Worm (Caenorhabditis elegans) whole organism, L1 larva: ENCODE measurements around the gene clec-51.

ENCODE experiments used
- C04F5.9 ChIP-seq: sonication (generic microtip); optimal IDR thresholded peaks from 2 replicates; lab custom pipeline; 2016; ENCODE audit warnings: missing genetic modification characterization, missing compliant biosample characterization
- C16A3.4 ChIP-seq: fragments of 150-350 bp; optimal IDR thresholded peaks from 2 replicates; lab custom pipeline; 2014; ENCODE audit warnings: missing biosample characterization, missing genetic modification characterization
- F16B12.6 ChIP-seq: fragments of 150-350 bp; optimal IDR thresholded peaks from 2 replicates; lab custom pipeline; 2014; ENCODE audit warnings: missing biosample characterization, missing genetic modification characterization
- Y116A8C.19 ChIP-seq: sonication (generic microtip); optimal IDR thresholded peaks from 2 replicates; lab custom pipeline; 2016; ENCODE audit warnings: missing compliant biosample characterization, missing genetic modification characterization, borderline replicate concordance
- alr-1 ChIP-seq: fragments of 200-800 bp; sonication (Bioruptor generic); optimal IDR thresholded peaks from 2 replicates; lab custom pipeline; 2018; ENCODE audit warnings: borderline replicate concordance, mild to moderate bottlenecking, missing genetic modification characterization, missing compliant biosample characterization
- blmp-1 ChIP-seq: fragments of 150-350 bp; optimal IDR thresholded peaks from 2 replicates; lab custom pipeline; 2014; ENCODE audit warnings: missing biosample characterization, missing genetic modification characterization
- ceh-63 ChIP-seq: fragments of 200-800 bp; sonication (Bioruptor generic); optimal IDR thresholded peaks from 2 replicates; lab custom pipeline; 2018; ENCODE audit warnings: mild to moderate bottlenecking, missing genetic modification characterization, missing compliant biosample characterization
- ceh-8 ChIP-seq: fragments of 200-800 bp; sonication (Bioruptor generic); optimal IDR thresholded peaks from 2 replicates; lab custom pipeline; 2018; ENCODE audit warnings: mild to moderate bottlenecking, missing genetic modification characterization, moderate library complexity, missing compliant biosample characterization
- ceh-88 ChIP-seq: fragments of 200-800 bp; sonication (Bioruptor generic); IDR thresholded peaks from 2 replicates; pipeline ENCODE4 v1.3.6; 2022; ENCODE audit warnings: missing genetic modification characterization, missing compliant biosample characterization
- ceh-90 ChIP-seq: sonication (generic microtip); optimal IDR thresholded peaks from 2 replicates; lab custom pipeline; 2016; ENCODE audit warnings: missing genetic modification characterization, missing compliant biosample characterization
- dpl-1 ChIP-seq, 3 experiments: fragments of 150-350 bp in 2 of 3; sonication (generic microtip) in 1 of 3; optimal IDR thresholded peaks; 2 replicates each; lab custom pipeline; 2014 to 2017; ENCODE audit warnings: missing biosample characterization in 3 of 3, missing genetic modification characterization in 3 of 3, missing genetic modification reagents in 3 of 3
- efl-1 ChIP-seq, 4 experiments: fragments of 150-350 bp; optimal IDR thresholded peaks in 3 of 4; peaks in 1 of 4; 1 replicate in 1 of 4; 2 replicates in 3 of 4; lab custom pipeline; 2014; ENCODE audit warnings: missing biosample characterization in 2 of 4, missing genetic modification characterization in 2 of 4, missing genetic modification reagents in 2 of 4
- efl-3 ChIP-seq: fragments of 200-800 bp; sonication (Bioruptor generic); optimal IDR thresholded peaks from 2 replicates; lab custom pipeline; 2018; ENCODE audit warnings: mild to moderate bottlenecking, missing genetic modification characterization, missing compliant biosample characterization
- elt-2 ChIP-seq: sonication (generic microtip); optimal IDR thresholded peaks from 2 replicates; lab custom pipeline; 2016; ENCODE audit warnings: missing genetic modification characterization, mild to moderate bottlenecking, inconsistent platforms, missing compliant biosample characterization, missing genetic modification reagents
- ets-5 ChIP-seq: fragments of 200-800 bp; sonication (Bioruptor generic); IDR thresholded peaks from 2 replicates; pipeline ENCODE4 v1.3.6; 2022; ENCODE audit warnings: missing genetic modification characterization, missing compliant biosample characterization
- fkh-4 ChIP-seq: sonication (generic microtip); optimal IDR thresholded peaks from 2 replicates; lab custom pipeline; 2016; ENCODE audit warnings: missing compliant biosample characterization, missing genetic modification characterization, borderline replicate concordance
- hpl-2 ChIP-seq: fragments of 150-350 bp; optimal IDR thresholded peaks from 2 replicates; lab custom pipeline; 2014; ENCODE audit warnings: missing biosample characterization, missing genetic modification reagents, missing genetic modification characterization
- isw-1 ChIP-seq: fragments of 200-800 bp; sonication (Bioruptor generic); IDR thresholded peaks from 2 replicates; pipeline ENCODE4 v1.3.6; 2022; ENCODE audit warnings: missing genetic modification characterization, missing compliant biosample characterization
- lin-13 ChIP-seq: fragments of 150-350 bp; optimal IDR thresholded peaks from 2 replicates; lab custom pipeline; 2014; ENCODE audit warnings: missing biosample characterization, missing genetic modification reagents, missing genetic modification characterization
- lin-35 ChIP-seq, 2 experiments: fragments of 150-350 bp; optimal IDR thresholded peaks; 2 replicates each; lab custom pipeline; 2014; ENCODE audit warnings: missing biosample characterization in 2 of 2, missing genetic modification characterization in 2 of 2, missing genetic modification reagents in 2 of 2
- lsy-2 ChIP-seq, 2 experiments: fragments of 150-350 bp; optimal IDR thresholded peaks; 2 replicates each; lab custom pipeline; 2014; ENCODE audit warnings: missing biosample characterization in 2 of 2, missing genetic modification characterization in 2 of 2
- mdl-1 ChIP-seq, 2 experiments: fragments of 150-350 bp; optimal IDR thresholded peaks; 2 replicates each; lab custom pipeline; 2014 to 2017; ENCODE audit warnings: missing biosample characterization in 2 of 2, missing genetic modification characterization in 2 of 2, inconsistent platforms in 1 of 2
- mep-1 ChIP-seq: fragments of 150-350 bp; optimal IDR thresholded peaks from 2 replicates; lab custom pipeline; 2014; ENCODE audit warnings: missing biosample characterization, missing genetic modification characterization
- nhr-12 ChIP-seq: sonication (generic microtip); optimal IDR thresholded peaks from 2 replicates; lab custom pipeline; 2017; ENCODE audit warnings: missing biosample characterization, missing genetic modification characterization
- nhr-20 ChIP-seq: sonication (generic microtip); optimal IDR thresholded peaks from 2 replicates; lab custom pipeline; 2016; ENCODE audit warnings: mild to moderate bottlenecking, missing genetic modification characterization, missing compliant biosample characterization
- nhr-237 ChIP-seq: fragments of 150-350 bp; optimal IDR thresholded peaks from 2 replicates; lab custom pipeline; 2014; ENCODE audit warnings: missing biosample characterization, missing genetic modification characterization
- nhr-28 ChIP-seq: fragments of 150-350 bp; optimal IDR thresholded peaks from 2 replicates; lab custom pipeline; 2014; ENCODE audit warnings: missing biosample characterization, missing genetic modification characterization
- nhr-47 ChIP-seq: sonication (generic microtip); optimal IDR thresholded peaks from 2 replicates; lab custom pipeline; 2016; ENCODE audit warnings: mild to moderate bottlenecking, missing genetic modification characterization, moderate library complexity, missing compliant biosample characterization
- nhr-84 ChIP-seq: sonication (generic microtip); optimal IDR thresholded peaks from 2 replicates; lab custom pipeline; 2017; ENCODE audit warnings: missing biosample characterization, missing genetic modification characterization
- nhr-85 ChIP-seq: sonication (generic microtip); peaks from one replicate; lab custom pipeline; 2016; ENCODE audit warnings: missing genetic modification characterization, inconsistent platforms, missing compliant biosample characterization
- nhr-90 ChIP-seq: sonication (generic microtip); optimal IDR thresholded peaks from 2 replicates; lab custom pipeline; 2016; ENCODE audit warnings: mild to moderate bottlenecking, missing genetic modification characterization, missing compliant biosample characterization; ENCODE audit not compliant: poor library complexity
- pag-3 ChIP-seq: sonication (generic microtip); optimal IDR thresholded peaks from 2 replicates; lab custom pipeline; 2017; ENCODE audit warnings: missing genetic modification characterization, mild to moderate bottlenecking, missing compliant biosample characterization, antibody characterized with exemption, borderline replicate concordance; ENCODE audit not compliant: insufficient read depth
- rnt-1 ChIP-seq: sonication (generic microtip); optimal IDR thresholded peaks from 2 replicates; lab custom pipeline; 2016; ENCODE audit warnings: mild to moderate bottlenecking, missing genetic modification characterization, moderate library complexity, missing compliant biosample characterization
- skn-1 ChIP-seq: fragments of 150-350 bp; optimal IDR thresholded peaks from 2 replicates; lab custom pipeline; 2014; ENCODE audit warnings: missing biosample characterization, missing genetic modification characterization
- snu-23 ChIP-seq: sonication (generic microtip); optimal IDR thresholded peaks from 2 replicates; lab custom pipeline; 2016; ENCODE audit warnings: missing genetic modification characterization, missing compliant biosample characterization
- sox-4 ChIP-seq: sonication (generic microtip); optimal IDR thresholded peaks from 2 replicates; lab custom pipeline; 2016; ENCODE audit warnings: missing genetic modification characterization, missing compliant biosample characterization
- sptf-1 ChIP-seq: fragments of 150-350 bp; optimal IDR thresholded peaks from 2 replicates; lab custom pipeline; 2014; ENCODE audit warnings: missing biosample characterization, missing genetic modification characterization
- tlp-1 ChIP-seq: fragments of 150-350 bp; optimal IDR thresholded peaks from 2 replicates; lab custom pipeline; 2014; ENCODE audit warnings: missing biosample characterization, missing genetic modification characterization
- unc-130 ChIP-seq: fragments of 150-350 bp; optimal IDR thresholded peaks from 2 replicates; lab custom pipeline; 2017; ENCODE audit warnings: missing biosample characterization, missing genetic modification characterization, inconsistent platforms
- unc-30 ChIP-seq: sonication (generic microtip); optimal IDR thresholded peaks from 2 replicates; lab custom pipeline; 2017; ENCODE audit warnings: missing biosample characterization, missing genetic modification characterization
- unc-62 ChIP-seq: fragments of 150-350 bp; optimal IDR thresholded peaks from 2 replicates; lab custom pipeline; 2014; ENCODE audit warnings: missing biosample characterization, missing genetic modification reagents, missing genetic modification characterization
- xbp-1 ChIP-seq: sonication (generic microtip); optimal IDR thresholded peaks from 2 replicates; lab custom pipeline; 2016; ENCODE audit warnings: missing genetic modification characterization, missing compliant biosample characterization
- zag-1 ChIP-seq: fragments of 150-350 bp; optimal IDR thresholded peaks from 2 replicates; lab custom pipeline; 2014; ENCODE audit warnings: missing biosample characterization, missing genetic modification characterization
- zip-4 ChIP-seq: fragments of 200-800 bp; sonication (Bioruptor generic); optimal IDR thresholded peaks from 2 replicates; lab custom pipeline; 2018; ENCODE audit warnings: mild to moderate bottlenecking, missing genetic modification characterization, moderate library complexity, missing compliant biosample characterization
- ztf-4 ChIP-seq: fragments of 150-350 bp; optimal IDR thresholded peaks from 2 replicates; lab custom pipeline; 2014; ENCODE audit warnings: missing biosample characterization, missing genetic modification characterization

clec-51 gene

ce11 chrIV:8113161-8113560, 50.4 kb downstream of the clec-51 start, which contains the start of gene Y42H9AR.1:
Y42H9AR.1 (plus strand) TSS chrIV:8113393.
- TF ChIP-seq ceh-90 (no peak), C16A3.4 (no peak), hpl-2 (GFP tag; lab: Kevin White, UChicago) (no peak), efl-3 (GFP tag; lab: Kevin White, UChicago) (no peak), tlp-1 (tag; lab: Kevin White, UChicago) (no peak), ceh-8 (no peak), unc-30 (tag; lab: Kevin White, UChicago) (no peak), nhr-84 (tag; lab: Kevin White, UChicago) (no peak), mdl-1 (tag; optimal IDR thresholded peaks at IDR 0.05; lab: Kevin White, UChicago) (peak in 1 of 2 experiments; percentile 61), efl-1 (optimal IDR thresholded peaks at IDR 0.05; lab: Kevin White, UChicago) (peak; percentile 18 to 40), efl-1 (GFP tag; optimal IDR thresholded peaks at IDR 0.05 in 1 of 2; lab: Kevin White, UChicago) (peak; percentile 45 to 77), zag-1 (no peak), pag-3 (tag; lab: Kevin White, UChicago) (no peak), blmp-1 (tag; lab: Kevin White, UChicago) (peak; percentile 11), nhr-20 (tag; lab: Kevin White, UChicago) (peak; percentile 18), nhr-12 (tag; lab: Kevin White, UChicago) (no peak), lin-13 (GFP tag; lab: Kevin White, UChicago) (no peak), sox-4 (tag; lab: Kevin White, UChicago) (peak; percentile 16), Y116A8C.19 (tag; lab: Kevin White, UChicago) (no peak), dpl-1 (GFP tag; optimal IDR thresholded peaks at IDR 0.05; lab: Kevin White, UChicago) (peak in 2 of 3 experiments; percentile 12 to 46), isw-1 (no peak), ztf-4 (tag; lab: Kevin White, UChicago) (no peak), nhr-28 (tag; lab: Kevin White, UChicago) (no peak), nhr-237 (tag; lab: Kevin White, UChicago) (no peak), ets-5 (GFP tag; lab: Robert Waterston, UW) (no peak), elt-2 (no peak), mep-1 (tag; lab: Kevin White, UChicago) (peak; percentile 38), sptf-1 (tag; lab: Kevin White, UChicago) (no peak), lin-35 (GFP tag; optimal IDR thresholded peaks at IDR 0.05; lab: Kevin White, UChicago) (peak in 1 of 2 experiments; percentile 42), unc-130 (no peak), ceh-88 (GFP tag; lab: Robert Waterston, UW) (no peak), zip-4 (GFP tag; lab: Kevin White, UChicago) (no peak), snu-23 (GFP tag; lab: Kevin White, UChicago) (peak; percentile 2), unc-62 (GFP tag; lab: Kevin White, UChicago) (no peak), xbp-1 (tag; lab: Kevin White, UChicago) (peak; percentile 49), alr-1 (tag; lab: Kevin White, UChicago) (no peak), nhr-90 (tag; lab: Kevin White, UChicago) (peak; percentile 0), nhr-85 (tag; lab: Kevin White, UChicago) (no peak), lsy-2 (tag; optimal IDR thresholded peaks at IDR 0.05; lab: Kevin White, UChicago) (peak in 1 of 2 experiments; percentile 37), skn-1 (no peak), nhr-47 (tag; lab: Kevin White, UChicago) (peak; percentile 15), rnt-1 (tag; lab: Kevin White, UChicago) (no peak), C04F5.9 (tag; lab: Kevin White, UChicago) (no peak), fkh-4 (tag; lab: Kevin White, UChicago) (no peak), ceh-63 (no peak), F16B12.6 (peak; percentile 92)
